Worm (Caenorhabditis elegans): ENCODE data around the gene rpn-5.

DNA sequence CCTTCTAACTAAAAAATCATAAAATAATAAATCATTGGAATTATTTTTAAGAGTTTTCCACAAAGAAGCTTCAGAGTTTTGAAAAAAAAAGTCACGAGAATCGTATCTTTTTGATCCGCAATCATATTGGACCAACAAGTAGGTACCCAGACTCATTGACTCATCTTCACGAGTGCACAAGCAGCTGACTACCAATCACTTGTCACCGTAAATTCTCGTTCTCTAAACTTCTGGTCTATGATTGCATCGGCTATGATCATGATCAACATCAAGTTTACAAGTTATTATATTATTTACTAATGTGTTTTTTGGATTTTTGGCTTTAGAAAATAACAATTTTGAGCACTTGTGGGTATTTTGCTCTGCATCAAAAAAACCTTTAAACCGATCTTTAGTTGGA, 22.0 kb downstream of the rpn-5 start:
- no peak for TF ChIP-seq nhr-237 (tag; optimal IDR thresholded peaks at IDR 0.05)
- no peak for TF ChIP-seq nhr-23 (tag; optimal IDR thresholded peaks at IDR 0.05)
- TF ChIP-seq fos-1 (tag; optimal IDR thresholded peaks at IDR 0.05): no peak
- TF ChIP-seq dmd-4 (tag; optimal IDR thresholded peaks at IDR 0.05): no peak
- TF ChIP-seq elt-3 (tag; optimal IDR thresholded peaks at IDR 0.05): no peak
- TF ChIP-seq crh-2 (tag; optimal IDR thresholded peaks at IDR 0.05): no peak

Data from whole organism, L2 larva.